Worm (Caenorhabditis elegans): ENCODE results near the gene Y38C1AA.6.

DNA sequence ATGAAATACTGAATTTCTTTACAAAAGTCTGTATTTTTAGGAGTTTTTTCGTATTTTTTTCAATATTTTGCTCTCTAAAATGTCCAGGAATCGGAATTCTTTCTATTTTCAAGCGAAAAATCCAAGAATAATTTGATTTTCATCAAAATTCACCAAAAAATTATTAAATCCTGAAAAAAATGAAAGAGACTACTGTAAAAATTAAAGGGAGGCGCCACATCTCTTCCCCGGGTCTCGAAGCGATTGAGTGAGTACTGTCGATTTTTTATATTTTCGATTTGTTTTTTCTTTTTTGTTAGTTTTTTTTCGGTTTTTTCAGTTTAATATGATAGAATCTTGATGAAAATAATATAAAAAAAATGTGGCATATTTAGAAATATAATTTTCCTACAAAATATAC lies 20.9 kb downstream of the Y38C1AA.6 start:
- TF ChIP-seq skn-1 (tag; optimal IDR thresholded peaks at IDR 0.05) = no peak
- TF ChIP-seq pqm-1 (tag; optimal IDR thresholded peaks at IDR 0.05) = no peak
- TF ChIP-seq unc-62 (GFP tag; optimal IDR thresholded peaks at IDR 0.05) = no peak
- no peak for TF ChIP-seq alr-1 (tag; optimal IDR thresholded peaks at IDR 0.05; ENCODE audit: borderline replicate concordance)
- no peak for TF ChIP-seq lin-14 (GFP tag; optimal IDR thresholded peaks at IDR 0.05)
- TF ChIP-seq elt-3 (tag; optimal IDR thresholded peaks at IDR 0.05) = no peak
- TF ChIP-seq zip-4 (GFP tag; optimal IDR thresholded peaks at IDR 0.05) = no peak
- no peak for TF ChIP-seq mdl-1 (tag; optimal IDR thresholded peaks at IDR 0.05)
- no peak for TF ChIP-seq fkh-4 (tag; optimal IDR thresholded peaks at IDR 0.05; ENCODE audit: borderline replicate concordance)

Measured in whole organism, L1 larva.